Fruit fly (Drosophila melanogaster) whole organism, larva: ENCODE results near the gene CG34289.
A peak's percentile ranks its signal among the peaks of the same experiment; 100 is the strongest.

Experiments
- noc ChIP-seq: fragments of 200-800 bp; sonication (Bioruptor generic); optimal IDR thresholded peaks from 3 replicates; lab custom pipeline; 2019; ENCODE audit warnings: missing biosample characterization, mild to moderate bottlenecking, missing genetic modification characterization, moderate library complexity

The CG34289 gene

DNA sequence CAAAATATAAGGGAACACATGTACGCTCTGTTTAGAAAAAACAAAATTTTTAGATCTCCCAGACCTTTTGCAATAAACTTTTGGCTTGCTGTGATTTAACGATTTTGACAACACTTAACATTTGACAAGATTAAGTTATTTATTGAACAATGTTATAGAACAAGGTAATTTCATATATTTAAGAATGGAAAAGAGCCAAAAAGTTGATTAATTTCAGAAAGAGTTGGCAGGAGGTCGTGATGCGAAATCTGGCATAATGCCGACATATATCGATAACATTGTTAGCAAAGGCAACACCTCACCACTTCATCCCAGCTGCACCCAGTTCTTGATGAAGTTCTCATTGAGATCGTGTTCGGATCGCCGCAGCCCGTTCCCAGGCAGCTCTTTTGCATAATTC is at the start of gene CG34289:
TSS of gene CG34289 (minus strand) at position 101 of the 400 bp plus-strand sequence.
- no peak for TF ChIP-seq noc

DNA sequence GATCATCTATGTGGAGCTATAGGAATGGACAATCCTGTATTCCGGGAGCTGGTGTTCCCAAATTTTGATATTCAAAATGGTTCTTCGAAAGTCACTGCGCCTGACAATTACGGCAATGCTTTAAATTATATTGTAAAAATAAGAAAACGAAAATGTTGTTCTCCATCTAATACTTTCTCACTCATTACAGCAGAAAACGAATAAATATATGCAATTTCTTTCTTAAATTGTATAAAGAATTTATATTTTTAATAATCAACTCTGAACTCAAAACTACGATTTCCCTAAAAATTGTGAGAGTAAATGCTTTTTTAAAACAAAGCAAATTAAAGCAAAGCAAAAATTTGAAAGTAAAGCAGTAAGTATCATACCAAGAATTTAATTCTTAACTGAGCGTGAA is 49.6 kb upstream of the CG34289 start, which contains the start of gene CG10164:
TSS of gene CG10164 (minus strand) at position 101 of the 400 bp plus-strand sequence.
- TF ChIP-seq noc, result no peak

DNA sequence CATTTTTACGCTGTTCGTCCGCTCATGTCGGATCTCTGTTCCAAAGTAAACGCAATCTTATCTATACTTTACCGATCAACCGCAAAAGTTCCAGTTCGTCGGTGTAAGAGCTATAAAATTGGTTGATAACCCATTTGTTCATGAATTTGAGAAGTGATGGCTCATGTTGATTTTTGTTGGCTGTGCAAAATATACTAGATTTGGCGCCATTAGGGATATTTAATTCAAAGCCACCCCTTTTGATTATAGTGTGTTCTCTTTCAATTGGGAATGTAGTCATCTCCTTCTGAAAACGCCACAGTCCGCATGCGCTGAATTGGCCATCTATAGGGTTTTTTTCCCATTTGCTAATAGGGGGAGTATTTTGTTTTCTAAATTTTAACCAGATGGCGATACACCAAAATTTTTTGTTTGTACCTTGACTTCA is 31.5 kb upstream of the CG34289 start, which contains the start of gene Ugt303B2:
TSS of gene Ugt303B2 (minus strand) at position 190 of the 427 bp plus-strand sequence.
- no peak for TF ChIP-seq noc

DNA sequence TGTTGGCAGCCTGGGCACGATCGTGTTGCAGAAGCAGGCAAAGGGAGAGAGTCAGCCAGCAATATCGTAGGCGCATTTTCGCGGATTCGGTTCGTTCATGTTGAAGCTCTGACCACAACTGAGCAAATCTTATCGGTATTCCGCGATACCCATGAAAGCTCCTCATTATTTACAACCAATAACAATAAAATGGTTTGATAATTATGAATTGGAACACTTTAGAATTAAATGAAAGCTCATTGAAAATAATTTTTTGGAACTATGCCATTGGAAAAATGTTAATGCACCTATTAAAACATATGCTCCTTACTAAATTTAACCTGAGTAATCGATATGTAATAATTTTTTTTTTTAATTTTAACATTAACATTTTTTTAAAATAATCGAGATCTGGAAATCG is 29.3 kb upstream of the CG34289 start, which contains the start of gene Ugt303B1:
TSS of gene Ugt303B1 (minus strand) at position 101 of the 400 bp plus-strand sequence.
- no peak for TF ChIP-seq noc

DNA sequence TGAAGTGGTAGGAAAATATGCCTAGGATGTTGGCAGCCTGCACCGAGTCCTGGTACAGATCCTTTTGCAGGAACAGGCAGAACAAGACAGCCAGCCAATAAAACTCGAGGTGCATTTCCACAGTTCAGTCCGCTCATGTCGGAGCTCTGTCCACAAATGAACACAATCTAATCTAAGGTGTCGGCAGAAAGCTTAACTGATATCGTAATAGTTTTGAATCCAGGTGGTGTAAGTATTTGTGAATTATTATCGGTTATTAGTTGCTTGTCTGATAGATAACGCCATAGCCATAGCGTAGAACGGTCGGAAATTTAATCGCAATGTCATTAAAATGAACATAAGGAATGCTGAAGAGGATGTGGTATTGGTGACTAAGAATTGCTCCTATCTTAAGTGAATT is 27.3 kb upstream of the CG34289 start, which contains the start of gene Ugt303B3:
TSS of gene Ugt303B3 (minus strand) at position 159 of the 400 bp plus-strand sequence.
- TF ChIP-seq noc, result peak; percentile 31

DNA sequence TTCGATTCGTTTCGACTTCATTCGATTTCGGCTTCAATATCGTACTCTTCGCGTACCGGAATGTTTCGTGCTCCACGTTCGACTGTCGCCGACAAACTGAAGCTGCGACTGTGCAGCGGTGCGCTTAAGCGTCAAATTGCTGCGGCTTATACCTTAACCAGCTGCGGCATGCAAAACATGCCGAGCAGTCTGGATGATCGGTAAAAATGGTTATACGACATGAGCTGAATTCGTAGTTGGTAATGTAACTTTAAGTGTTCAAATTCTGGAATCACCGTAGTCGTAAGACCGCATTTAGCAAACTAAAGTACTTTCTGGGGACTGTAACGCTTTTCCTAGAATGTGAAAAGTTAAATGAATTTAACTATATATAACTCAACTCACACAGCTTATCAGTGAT is 23.6 kb upstream of the CG34289 start, which contains the start of gene CG10175:
TSS of gene CG10175 (minus strand) at position 101 of the 400 bp plus-strand sequence.
- no peak for TF ChIP-seq noc

DNA sequence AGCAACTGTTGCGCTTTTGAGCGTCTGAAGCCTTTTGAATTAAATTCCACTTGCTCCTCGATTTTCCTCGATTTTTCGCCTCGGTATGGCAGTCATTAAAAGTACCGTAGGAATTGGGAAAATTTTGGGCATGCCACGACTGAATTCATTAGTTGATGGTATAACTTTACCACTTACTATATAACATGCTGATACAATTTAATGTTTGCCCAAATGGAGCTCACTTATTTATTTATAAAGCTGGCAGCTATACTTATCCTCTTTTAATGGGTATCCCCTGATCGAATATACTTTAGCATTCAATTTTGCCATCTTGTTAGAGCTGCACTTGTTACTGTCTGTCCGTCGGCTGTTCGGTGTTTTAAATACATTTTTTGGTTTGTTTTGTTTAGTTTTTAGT is 20.1 kb upstream of the CG34289 start:
- TF ChIP-seq noc, result no peak

DNA sequence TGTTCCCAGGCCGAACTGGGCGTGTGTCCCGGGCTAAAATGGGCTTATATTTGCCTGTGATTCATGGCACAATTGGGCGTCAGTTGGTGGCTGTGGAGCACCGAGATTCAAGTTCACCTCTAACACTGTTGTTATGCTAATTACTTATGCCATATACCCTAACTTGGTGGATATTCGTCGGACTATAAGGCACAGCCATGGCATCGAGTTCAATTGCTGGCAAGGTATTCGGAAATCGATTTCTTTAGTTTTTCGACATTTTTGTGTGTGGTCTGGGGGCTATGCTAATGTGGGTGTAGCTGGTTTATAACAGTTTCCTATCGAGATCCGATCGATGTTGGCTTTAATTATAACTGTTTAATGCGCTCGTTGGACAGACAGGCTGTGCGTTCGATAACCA is 18.8 kb upstream of the CG34289 start:
- no peak for TF ChIP-seq noc

DNA sequence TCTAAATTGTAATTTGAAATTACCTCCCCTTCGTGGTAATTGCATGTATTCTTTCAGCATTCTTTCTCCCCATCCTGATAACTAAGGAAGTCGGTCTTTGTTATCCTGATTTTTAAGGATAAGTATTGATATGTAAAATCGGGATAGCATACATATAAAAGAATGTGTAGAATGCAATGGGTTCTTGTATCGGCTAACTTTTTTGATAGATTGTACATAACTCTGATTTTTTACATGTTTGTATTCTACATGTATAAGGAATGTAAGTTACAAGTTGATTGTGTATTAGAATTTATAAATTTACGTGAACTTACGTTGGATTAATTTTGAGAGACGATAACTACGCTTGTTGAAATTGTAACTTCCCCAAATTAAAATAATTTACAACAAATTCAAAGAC is 15.0 kb upstream of the CG34289 start:
- no peak for TF ChIP-seq noc

DNA sequence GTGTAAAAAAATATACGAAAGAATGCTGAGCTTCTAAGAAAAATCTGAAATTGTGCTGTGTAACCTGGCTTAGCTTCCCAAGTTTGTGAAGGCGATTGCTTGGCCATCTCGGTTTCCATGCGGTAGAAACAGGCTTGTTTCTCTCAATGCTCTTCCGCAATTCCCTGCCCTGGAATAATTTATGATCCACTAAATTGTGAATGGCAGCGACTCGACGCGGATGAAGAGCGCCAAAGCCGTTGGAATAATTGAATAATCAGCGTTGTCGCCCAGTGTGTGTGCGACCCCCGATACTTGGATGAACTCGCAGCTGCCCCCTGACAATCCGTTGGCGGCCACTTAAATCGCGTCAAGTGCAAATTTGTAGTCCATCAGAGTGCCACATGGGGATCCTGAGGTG is 14.2 kb upstream of the CG34289 start, which contains the start of gene CG10177:
TSS of gene CG10177 (minus strand) at position 101 of the 400 bp plus-strand sequence.
- TF ChIP-seq noc, result no peak

DNA sequence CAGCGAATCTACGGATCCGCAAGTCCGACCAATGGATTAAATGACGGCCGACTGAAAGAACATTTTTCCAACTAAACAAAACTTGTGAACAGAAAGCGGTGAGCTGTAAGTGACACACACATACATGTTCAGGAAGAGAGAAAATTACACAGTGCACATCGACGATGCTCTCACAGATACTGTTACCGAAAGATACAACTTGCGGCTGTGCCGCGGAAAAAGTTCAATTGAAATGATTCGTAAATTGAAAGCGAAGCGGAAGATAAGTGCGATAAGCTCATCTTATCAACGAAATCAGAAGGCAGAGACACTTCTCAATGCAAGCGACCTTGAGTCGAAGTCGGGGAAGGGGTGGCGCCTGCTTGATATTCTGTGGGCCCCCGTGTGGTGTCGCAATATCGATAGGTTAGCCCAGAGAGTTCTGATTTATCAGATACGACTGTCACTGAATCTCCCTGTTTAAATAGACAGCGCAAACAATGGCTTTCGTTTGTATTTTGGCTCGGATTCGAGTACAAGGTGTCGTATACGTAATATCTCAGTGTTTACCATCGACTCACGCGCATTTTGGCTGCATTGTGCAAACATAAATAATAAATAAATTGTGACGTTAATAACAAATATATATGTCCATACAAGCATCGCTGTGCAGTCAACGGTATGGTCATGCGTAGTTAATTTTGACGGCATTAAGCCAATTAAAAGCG is 12.3 kb upstream of the CG34289 start, which contains the start of gene Irk2:
TSS of gene Irk2 (minus strand) at position 51 of the 707 bp plus-strand sequence.
- no peak for TF ChIP-seq noc

DNA sequence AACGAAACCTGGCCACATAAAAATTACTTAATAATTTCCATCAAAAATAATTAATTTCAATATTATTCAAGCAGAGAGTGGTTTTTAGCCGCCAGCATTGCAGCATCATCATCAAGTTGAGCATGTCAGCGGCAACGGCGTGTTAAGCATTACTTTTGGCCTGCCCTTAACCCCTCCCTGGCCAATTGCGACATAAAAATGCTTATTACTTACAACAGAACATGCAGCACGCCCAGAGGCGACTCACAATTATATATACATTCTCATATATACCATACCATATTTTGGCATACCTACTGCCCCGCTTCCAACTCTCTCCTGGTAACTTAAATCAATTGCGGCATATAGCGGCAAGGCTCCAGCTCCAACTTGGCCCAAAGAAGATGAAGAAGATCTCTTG is 4.1 kb upstream of the CG34289 start:
- TF ChIP-seq noc, result no peak

DNA sequence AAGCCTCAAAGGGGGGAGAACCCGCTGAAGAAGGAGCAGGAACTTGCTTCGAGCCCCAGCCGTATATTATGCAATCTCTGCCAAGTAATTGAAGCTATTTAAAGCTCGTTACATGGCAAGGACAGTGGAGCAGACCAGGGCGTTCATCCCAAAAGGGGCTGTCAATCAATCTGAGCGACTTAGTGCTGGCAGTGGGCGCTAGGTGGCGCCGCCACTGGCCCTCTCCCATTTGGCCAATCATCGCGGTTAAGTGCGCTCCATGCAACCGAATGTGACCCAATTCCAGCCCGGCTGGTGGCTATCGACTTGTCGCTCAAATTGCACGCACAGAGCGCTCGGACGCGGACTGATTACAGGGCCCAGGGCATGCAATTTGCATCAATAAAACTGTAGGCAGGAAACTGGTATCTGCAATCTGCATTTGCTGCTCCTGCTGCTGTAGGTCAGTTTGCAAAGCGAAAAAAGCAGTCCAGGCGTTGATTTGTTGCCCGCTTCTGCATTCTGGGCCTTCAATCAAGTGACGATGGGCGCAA is 2.2 kb upstream of the CG34289 start:
- TF ChIP-seq noc, result no peak

DNA sequence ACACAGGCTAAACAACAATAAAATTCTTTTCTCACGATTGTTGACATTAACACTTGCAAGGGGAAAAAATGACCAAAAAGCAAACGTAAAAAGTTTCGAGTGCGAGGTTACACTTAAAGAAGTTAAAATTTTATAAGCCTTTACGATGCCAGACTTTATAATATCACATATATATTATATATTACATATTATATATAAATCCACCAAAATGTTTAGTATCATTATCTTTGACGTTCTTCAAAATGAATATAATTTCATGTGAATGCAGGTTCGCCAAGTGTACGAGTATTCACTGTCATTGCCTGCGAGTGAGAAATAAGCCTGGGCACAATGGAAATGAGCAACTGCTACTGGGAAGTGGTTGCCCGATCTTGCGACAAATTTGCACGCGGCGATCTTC is 1.0 kb upstream of the CG34289 start:
- no peak for TF ChIP-seq noc

DNA sequence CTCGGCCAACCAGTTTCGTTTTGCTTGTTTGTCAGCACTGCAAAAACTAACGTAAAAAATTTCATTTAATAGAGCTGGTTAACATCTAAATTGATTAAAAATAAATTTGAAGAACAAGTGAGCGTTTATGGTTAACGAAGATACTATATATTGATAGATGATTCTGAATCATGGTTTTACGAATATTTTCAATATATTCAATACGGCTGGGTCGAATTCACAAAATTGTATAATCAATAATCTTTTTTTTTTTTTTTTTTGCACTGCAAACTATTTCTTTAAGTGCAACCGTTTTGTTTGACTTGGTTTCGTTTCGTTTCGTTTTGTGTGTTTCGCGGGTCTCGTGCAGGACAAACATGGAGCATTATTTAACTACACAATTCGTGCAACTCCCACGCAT is 2.5 kb downstream of the CG34289 start:
- TF ChIP-seq noc, result no peak

DNA sequence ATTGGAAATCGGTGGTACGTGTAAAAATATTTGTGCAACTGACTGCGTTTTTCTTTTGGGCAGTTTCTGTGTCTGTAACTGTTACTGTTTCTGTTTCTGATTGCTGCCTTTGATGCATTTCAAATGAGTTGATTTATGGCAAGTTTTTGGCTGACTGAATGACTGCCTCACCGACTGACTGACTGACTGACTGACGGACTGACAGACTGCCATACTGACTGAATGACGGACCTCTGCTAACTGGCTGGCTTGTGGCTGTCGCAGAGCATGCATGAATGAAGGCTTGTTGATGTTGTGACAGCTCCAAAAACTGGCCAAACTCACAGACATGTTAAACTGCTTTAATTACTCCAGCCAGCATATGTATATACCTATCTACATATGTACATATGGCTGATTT is 3.8 kb downstream of the CG34289 start:
- no peak for TF ChIP-seq noc

DNA sequence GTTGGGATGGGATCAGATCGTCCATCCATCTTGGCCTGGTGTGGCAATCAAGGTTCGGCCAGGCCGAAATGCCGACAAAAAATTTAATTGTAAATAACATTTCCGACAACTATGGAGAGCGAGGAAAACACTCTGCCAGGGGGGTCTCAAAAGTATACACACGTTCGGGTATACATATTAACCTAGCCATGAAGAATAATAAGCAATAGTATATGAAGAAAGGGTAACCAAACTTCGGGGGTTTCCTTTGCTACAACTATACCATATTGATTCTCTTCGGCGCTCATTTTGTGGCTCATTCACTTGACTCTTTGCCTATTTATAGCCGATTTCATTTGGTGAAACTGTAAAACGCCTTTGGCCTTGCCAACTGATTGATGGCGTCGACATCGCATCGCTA is 10.0 kb downstream of the CG34289 start:
- TF ChIP-seq noc, result no peak

DNA sequence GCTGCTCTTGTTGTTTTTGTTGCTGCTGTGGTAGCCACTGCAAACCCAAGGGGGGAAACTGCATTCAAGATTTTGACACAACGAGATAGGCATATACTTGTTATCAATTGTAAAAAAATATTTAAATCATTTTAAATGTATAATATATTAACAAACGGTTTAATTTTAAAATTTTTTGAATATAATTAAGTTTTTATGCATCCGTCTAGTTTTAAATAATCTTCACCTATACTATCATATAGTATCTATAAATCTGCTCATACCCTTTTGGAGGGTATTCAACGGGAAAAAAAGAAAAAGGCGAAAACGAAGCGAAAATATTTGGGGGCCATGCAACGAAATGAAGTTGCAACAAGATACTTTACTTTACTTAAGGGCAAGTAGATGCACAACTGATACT is 10.8 kb downstream of the CG34289 start:
- TF ChIP-seq noc, result no peak
